Fruit fly (Drosophila melanogaster) whole organism, wandering third instar larva: ENCODE results near the gene CG7252.

Experiments used
- Abd-B ChIP-seq: fragments of >200 bp; optimal IDR thresholded peaks from 2 replicates; lab custom pipeline; 2017; ENCODE audit warnings: missing biosample characterization, missing genetic modification characterization
- CrebA ChIP-seq: fragments of 200-800 bp; sonication (Bioruptor generic); optimal IDR thresholded peaks from 2 replicates; lab custom pipeline; 2016; ENCODE audit warnings: missing biosample characterization, mild to moderate bottlenecking, missing genetic modification characterization, borderline replicate concordance
- GATAd ChIP-seq: sonication (Bioruptor generic); optimal IDR thresholded peaks from 2 replicates; lab custom pipeline; 2016; ENCODE audit warnings: missing biosample characterization, missing genetic modification characterization
- HLH106 ChIP-seq: fragments of 200-800 bp; optimal IDR thresholded peaks from 3 replicates; lab custom pipeline; 2019; ENCODE audit warnings: missing biosample characterization, mild to moderate bottlenecking, missing genetic modification characterization, moderate library complexity
- Hr78 ChIP-seq: fragments of >200 bp; optimal IDR thresholded peaks from 2 replicates; lab custom pipeline; 2017; ENCODE audit warnings: missing biosample characterization, missing genetic modification characterization
- Mio ChIP-seq: sonication (Bioruptor generic); optimal IDR thresholded peaks from 2 replicates; lab custom pipeline; 2016; ENCODE audit warnings: missing biosample characterization, missing genetic modification characterization
- OdsH ChIP-seq: fragments of 200-800 bp; sonication (Bioruptor generic); optimal IDR thresholded peaks from 2 replicates; lab custom pipeline; 2016; ENCODE audit warnings: missing biosample characterization, mild to moderate bottlenecking, missing genetic modification characterization
- br ChIP-seq: fragments of 200-800 bp; sonication (Bioruptor generic); optimal IDR thresholded peaks from 2 replicates; lab custom pipeline; 2016; ENCODE audit warnings: missing biosample characterization, missing genetic modification characterization
- dsf ChIP-seq: sonication (Bioruptor generic); optimal IDR thresholded peaks from 2 replicates; lab custom pipeline; 2016; ENCODE audit warnings: missing biosample characterization, missing genetic modification characterization, borderline replicate concordance
- lola ChIP-seq: fragments of >200 bp; optimal IDR thresholded peaks from 2 replicates; lab custom pipeline; 2017; ENCODE audit warnings: missing biosample characterization, missing genetic modification characterization
- pan ChIP-seq: fragments of >200 bp; optimal IDR thresholded peaks from 2 replicates; lab custom pipeline; 2017
- psq ChIP-seq: fragments of 200-800 bp; sonication (Bioruptor generic); optimal IDR thresholded peaks from 3 replicates; lab custom pipeline; 2017; ENCODE audit warnings: missing biosample characterization, mild to moderate bottlenecking, missing genetic modification characterization, moderate library complexity
- rgr ChIP-seq: fragments of 200-800 bp; sonication (Bioruptor generic); optimal IDR thresholded peaks from 3 replicates; lab custom pipeline; 2016; ENCODE audit warnings: missing biosample characterization, mild to moderate bottlenecking, missing genetic modification characterization
- woc ChIP-seq: sonication (Bioruptor generic); optimal IDR thresholded peaks from 2 replicates; lab custom pipeline; 2016; ENCODE audit warnings: missing biosample characterization, mild to moderate bottlenecking, missing genetic modification characterization

- TF ChIP-seq lola = no peak
- no peak for TF ChIP-seq dsf
- no peak for TF ChIP-seq GATAd (GFP tag; lab: Kevin White, UChicago)
- TF ChIP-seq OdsH = no peak
- no peak for TF ChIP-seq psq
- no peak for TF ChIP-seq Hr78 (GFP tag; lab: Kevin White, UChicago)
- TF ChIP-seq Abd-B = no peak
- no peak for TF ChIP-seq pan (lab: Kevin White, UChicago)
- TF ChIP-seq br (GFP tag; lab: Kevin White, UChicago) = no peak
- TF ChIP-seq CrebA (GFP tag; lab: Kevin White, UChicago) = no peak
- TF ChIP-seq rgr (GFP tag; lab: Kevin White, UChicago) = no peak
- TF ChIP-seq HLH106 (tag; lab: Kevin White, UChicago) = no peak
- no peak for TF ChIP-seq Mio (GFP tag; lab: Kevin White, UChicago)
- no peak for TF ChIP-seq woc (GFP tag; lab: Kevin White, UChicago)
These were observed 10.3 kb downstream of the CG7252 start, which contains the start of the genes CG11570 and CG43294 for dm6 chr3L:11957669-11958333.
